Fruit fly (Drosophila melanogaster) whole organism, embryonic: ENCODE results near the gene CG6136.

Experiments
- Atf3 ChIP-seq: fragments of 200-800 bp; sonication (Bioruptor generic); optimal IDR thresholded peaks from 3 replicates; lab custom pipeline; 2016; ENCODE audit warnings: missing biosample characterization, missing genetic modification characterization
- BEAF-32 ChIP-seq: fragments of 200-800 bp; sonication (Bioruptor generic); optimal IDR thresholded peaks from 3 replicates; lab custom pipeline; 2017; ENCODE audit warnings: missing biosample characterization, missing genetic modification characterization, mild to moderate bottlenecking, moderate library complexity, missing genetic modification reagents
- Bdp1 ChIP-seq: fragments of 200-800 bp; sonication (Bioruptor generic); optimal IDR thresholded peaks from 3 replicates; lab custom pipeline; 2016; ENCODE audit warnings: missing biosample characterization, missing genetic modification characterization
- CG10209 ChIP-seq: fragments of 200-800 bp; sonication (Bioruptor generic); optimal IDR thresholded peaks from 3 replicates; lab custom pipeline; 2017; ENCODE audit warnings: missing biosample characterization, mild to moderate bottlenecking, missing genetic modification characterization, missing genetic modification reagents
- CG1024 ChIP-seq: fragments of 200-800 bp; sonication (Bioruptor generic); IDR thresholded peaks from 2 replicates; pipeline ENCODE4 v1.3.6; 2022; ENCODE audit warnings: missing biosample characterization, missing genetic modification characterization
- CG10321 ChIP-seq: fragments of 200-800 bp; sonication (Bioruptor generic); IDR thresholded peaks from 2 replicates; pipeline ENCODE4 v1.3.6; 2022; ENCODE audit warnings: missing biosample characterization, missing genetic modification characterization
- CG10565 ChIP-seq: fragments of 200-800 bp; sonication (Bioruptor generic); optimal IDR thresholded peaks from 3 replicates; lab custom pipeline; 2016; ENCODE audit warnings: missing biosample characterization, mild to moderate bottlenecking, missing genetic modification characterization
- CG12769 ChIP-seq: fragments of 200-800 bp; sonication (Bioruptor generic); optimal IDR thresholded peaks from 2 replicates; lab custom pipeline; 2019; ENCODE audit warnings: missing biosample characterization, mild to moderate bottlenecking, missing genetic modification characterization, moderate library complexity
- CG12942 ChIP-seq: fragments of 200-800 bp; sonication (Bioruptor generic); optimal IDR thresholded peaks from 3 replicates; lab custom pipeline; 2016; ENCODE audit warnings: missing biosample characterization, missing genetic modification characterization
- CG13123 ChIP-seq: fragments of 200-800 bp; sonication (Bioruptor generic); optimal IDR thresholded peaks from 2 replicates; lab custom pipeline; 2016; ENCODE audit warnings: missing biosample characterization, missing genetic modification characterization
- CG14667 ChIP-seq: fragments of 200-800 bp; sonication (Bioruptor generic); IDR thresholded peaks from 2 replicates; pipeline ENCODE4 v1.3.6; 2022; ENCODE audit warnings: missing biosample characterization, missing genetic modification characterization
- CG17802 ChIP-seq: fragments of 200-800 bp; sonication (Bioruptor generic); optimal IDR thresholded peaks from 2 replicates; lab custom pipeline; 2018; ENCODE audit warnings: missing biosample characterization, mild to moderate bottlenecking, missing genetic modification characterization, moderate library complexity
- CG2712 ChIP-seq: fragments of 200-800 bp; optimal IDR thresholded peaks from 3 replicates; lab custom pipeline; 2019; ENCODE audit warnings: missing biosample characterization, mild to moderate bottlenecking, missing genetic modification characterization, moderate library complexity
- CG31224 ChIP-seq: fragments of 200-800 bp; sonication (Bioruptor generic); IDR thresholded peaks from 2 replicates; pipeline ENCODE4 v1.3.6; 2022; ENCODE audit warnings: missing biosample characterization, missing genetic modification characterization
- CG31388 ChIP-seq: fragments of 200-800 bp; sonication (Bioruptor generic); optimal IDR thresholded peaks from 2 replicates; lab custom pipeline; 2016; ENCODE audit warnings: missing biosample characterization, missing genetic modification characterization
- CG34224 ChIP-seq: fragments of 200-800 bp; sonication (Bioruptor generic); IDR thresholded peaks from 3 replicates; pipeline ENCODE4 v1.3.6; 2022; ENCODE audit warnings: missing biosample characterization, missing genetic modification characterization; ENCODE audit not compliant: partially characterized antibody
- CG43689 ChIP-seq: fragments of 200-800 bp; sonication (Bioruptor generic); IDR thresholded peaks from 2 replicates; pipeline ENCODE4 v1.3.6; 2022; ENCODE audit warnings: missing biosample characterization, missing genetic modification characterization
- CG5953 ChIP-seq: fragments of 200-800 bp; sonication (Bioruptor generic); IDR thresholded peaks from 2 replicates; pipeline ENCODE4 v1.3.6; 2022; ENCODE audit warnings: missing biosample characterization, missing genetic modification characterization
- CG6175 ChIP-seq: fragments of 200-800 bp; sonication (Bioruptor generic); IDR thresholded peaks from 3 replicates; pipeline ENCODE4 v1.3.6; 2022; ENCODE audit warnings: missing biosample characterization, missing genetic modification characterization
- CG7745 ChIP-seq: fragments of 200-800 bp; sonication (Bioruptor generic); optimal IDR thresholded peaks from 2 replicates; lab custom pipeline; 2018; ENCODE audit warnings: missing biosample characterization, mild to moderate bottlenecking, missing genetic modification characterization, moderate library complexity
- CG7963 ChIP-seq: fragments of 200-800 bp; sonication (Bioruptor generic); IDR thresholded peaks from 3 replicates; pipeline ENCODE4 v1.3.6; 2022; ENCODE audit warnings: missing biosample characterization, missing genetic modification characterization; ENCODE audit not compliant: partially characterized antibody
- CG9609 ChIP-seq: fragments of 200-800 bp; sonication (Bioruptor generic); optimal IDR thresholded peaks from 3 replicates; lab custom pipeline; 2016; ENCODE audit warnings: missing biosample characterization, missing genetic modification characterization
- CoRest ChIP-seq: fragments of 200-800 bp; sonication (Bioruptor generic); optimal IDR thresholded peaks from 3 replicates; lab custom pipeline; 2018; ENCODE audit warnings: missing biosample characterization, mild to moderate bottlenecking, missing genetic modification characterization, moderate library complexity
- Deaf1 ChIP-seq: fragments of 200-800 bp; optimal IDR thresholded peaks from 3 replicates; lab custom pipeline; 2019; ENCODE audit warnings: missing biosample characterization, mild to moderate bottlenecking, missing genetic modification characterization, moderate library complexity
- Doc3 ChIP-seq: fragments of 200-800 bp; sonication (Bioruptor generic); IDR thresholded peaks from 3 replicates; pipeline ENCODE4 v1.3.6; 2022; ENCODE audit warnings: missing biosample characterization, missing genetic modification characterization; ENCODE audit not compliant: partially characterized antibody
- Gsc ChIP-seq: fragments of 200-800 bp; sonication (Bioruptor generic); IDR thresholded peaks from 2 replicates; pipeline ENCODE4 v1.3.6; 2022; ENCODE audit warnings: missing biosample characterization, missing genetic modification characterization
- Oaz ChIP-seq: fragments of 200-800 bp; sonication (Bioruptor generic); IDR thresholded peaks from 2 replicates; pipeline ENCODE4 v1.3.6; 2022; ENCODE audit warnings: missing biosample characterization, missing genetic modification characterization
- Optix ChIP-seq: fragments of 200-800 bp; sonication (Bioruptor generic); IDR thresholded peaks from 3 replicates; pipeline ENCODE4 v1.3.6; 2022; ENCODE audit warnings: missing biosample characterization, missing genetic modification characterization
- PHDP ChIP-seq: fragments of 200-800 bp; sonication (Bioruptor generic); optimal IDR thresholded peaks from 3 replicates; lab custom pipeline; 2018; ENCODE audit warnings: missing biosample characterization, mild to moderate bottlenecking, missing genetic modification characterization, moderate library complexity
- Ravus ChIP-seq: fragments of 200-800 bp; sonication (Bioruptor generic); IDR thresholded peaks from 2 replicates; pipeline ENCODE4 v1.3.6; 2022; ENCODE audit warnings: missing biosample characterization, missing genetic modification characterization
- aop ChIP-seq: fragments of 200-800 bp; sonication (Bioruptor generic); IDR thresholded peaks from 2 replicates; pipeline ENCODE4 v1.3.6; 2022; ENCODE audit warnings: missing biosample characterization, missing genetic modification characterization
- cato ChIP-seq: fragments of 200-800 bp; sonication (Bioruptor generic); optimal IDR thresholded peaks from 2 replicates; lab custom pipeline; 2016; ENCODE audit warnings: missing biosample characterization, missing genetic modification characterization, borderline replicate concordance
- cwo ChIP-seq: fragments of 200-800 bp; sonication (Bioruptor generic); optimal IDR thresholded peaks from 3 replicates; lab custom pipeline; 2017; ENCODE audit warnings: missing biosample characterization, missing genetic modification characterization, mild to moderate bottlenecking, moderate library complexity, missing genetic modification reagents
- dmrt99B ChIP-seq: fragments of 200-800 bp; sonication (Bioruptor generic); optimal IDR thresholded peaks from 2 replicates; lab custom pipeline; 2018; ENCODE audit warnings: missing biosample characterization, mild to moderate bottlenecking, missing genetic modification characterization, moderate library complexity
- eve ChIP-seq, 2 experiments: fragments of >200 bp; optimal IDR thresholded peaks; 2 replicates each; lab custom pipeline; 2017; ENCODE audit warnings: missing biosample characterization in 2 of 2, missing genetic modification characterization in 2 of 2
- fd102C ChIP-seq: fragments of 200-800 bp; sonication (Bioruptor generic); optimal IDR thresholded peaks from 2 replicates; lab custom pipeline; 2018; ENCODE audit warnings: missing biosample characterization, mild to moderate bottlenecking, missing genetic modification characterization, moderate library complexity
- fd64A ChIP-seq: fragments of 200-800 bp; sonication (Bioruptor generic); optimal IDR thresholded peaks from 3 replicates; lab custom pipeline; 2018; ENCODE audit warnings: missing biosample characterization, mild to moderate bottlenecking, missing genetic modification characterization
- gsb-n ChIP-seq: fragments of 200-800 bp; sonication (Bioruptor generic); optimal IDR thresholded peaks from 3 replicates; lab custom pipeline; 2018; ENCODE audit warnings: missing biosample characterization, mild to moderate bottlenecking, missing genetic modification characterization
- inv ChIP-seq: fragments of 200-800 bp; sonication (Bioruptor generic); IDR thresholded peaks from 2 replicates; pipeline ENCODE4 v1.3.6; 2022; ENCODE audit warnings: missing biosample characterization, missing genetic modification characterization; ENCODE audit not compliant: partially characterized antibody
- jumu ChIP-seq: fragments of 200-800 bp; sonication (Bioruptor generic); optimal IDR thresholded peaks from 3 replicates; lab custom pipeline; 2016; ENCODE audit warnings: missing biosample characterization, missing genetic modification characterization
- klu ChIP-seq: fragments of 200-800 bp; sonication (Bioruptor generic); IDR thresholded peaks from 2 replicates; pipeline ENCODE4 v1.3.6; 2022; ENCODE audit warnings: missing biosample characterization, missing genetic modification characterization
- kni ChIP-seq: fragments of 200-800 bp; sonication (Bioruptor generic); optimal IDR thresholded peaks from 3 replicates; lab custom pipeline; 2017; ENCODE audit warnings: mild to moderate bottlenecking, missing biosample characterization, missing genetic modification reagents, missing genetic modification characterization
- nerfin-1 ChIP-seq: fragments of 200-800 bp; sonication (Bioruptor generic); optimal IDR thresholded peaks from 3 replicates; lab custom pipeline; 2019; ENCODE audit warnings: missing biosample characterization, mild to moderate bottlenecking, missing genetic modification characterization, moderate library complexity
- psq ChIP-seq: fragments of 200-800 bp; sonication (Bioruptor generic); optimal IDR thresholded peaks from 2 replicates; lab custom pipeline; 2017; ENCODE audit warnings: missing biosample characterization, missing genetic modification characterization
- slbo ChIP-seq: fragments of 200-800 bp; sonication (Bioruptor generic); IDR thresholded peaks from 2 replicates; pipeline ENCODE4 v1.3.6; 2022; ENCODE audit warnings: missing biosample characterization, missing genetic modification characterization
- sna ChIP-seq: fragments of 200-800 bp; sonication (Bioruptor generic); IDR thresholded peaks from 2 replicates; pipeline ENCODE4 v1.3.6; 2022; ENCODE audit warnings: missing biosample characterization, missing genetic modification characterization; ENCODE audit not compliant: partially characterized antibody
- so ChIP-seq: fragments of 200-800 bp; sonication (Bioruptor generic); IDR thresholded peaks from 3 replicates; pipeline ENCODE4 v1.3.6; 2022; ENCODE audit warnings: missing biosample characterization, missing genetic modification characterization
- sob ChIP-seq: fragments of 200-800 bp; sonication (Bioruptor generic); IDR thresholded peaks from 2 replicates; pipeline ENCODE4 v1.3.6; 2022; ENCODE audit warnings: missing biosample characterization, missing genetic modification characterization
- vvl ChIP-seq: fragments of 200-800 bp; sonication (Bioruptor generic); IDR thresholded peaks from 2 replicates; pipeline ENCODE4 v1.3.6; 2022; ENCODE audit warnings: missing biosample characterization, missing genetic modification characterization
- yki ChIP-seq: fragments of >200 bp; optimal IDR thresholded peaks from 3 replicates; lab custom pipeline; 2018

Gene CG6136

dm6 chr3R:15408131-15408731 lies 36.2 kb upstream of the CG6136 start, which contains the start of gene Atx2 (continued):
- no peak for TF ChIP-seq Optix (GFP tag; lab: Robert Waterston, UW)
- TF ChIP-seq CG17802 = no peak
- TF ChIP-seq Doc3 = peak; percentile 83
- no peak for TF ChIP-seq Oaz (GFP tag; lab: Robert Waterston, UW)
- TF ChIP-seq CG14667 (GFP tag; lab: Robert Waterston, UW) = no peak
- no peak for TF ChIP-seq Ravus (GFP tag; lab: Robert Waterston, UW)
- no peak for TF ChIP-seq CG5953 (GFP tag; lab: Robert Waterston, UW)
- peak; percentile 95 for TF ChIP-seq inv (GFP tag; lab: Robert Waterston, UW)
- no peak for TF ChIP-seq CG43689 (GFP tag; lab: Robert Waterston, UW)
- no peak for TF ChIP-seq yki (lab: Kevin White, UChicago)
- TF ChIP-seq kni (GFP tag; lab: Kevin White, UChicago) = no peak
- TF ChIP-seq CG6175 (GFP tag; lab: Robert Waterston, UW) = 0 out of 3 replicates have a peak, but pooled peaks have one; percentile 16
- no peak for TF ChIP-seq cato (GFP tag; lab: Kevin White, UChicago)
- peak; percentile 56 for TF ChIP-seq CoRest
- no peak for TF ChIP-seq CG31224 (GFP tag; lab: Robert Waterston, UW)
- peak; percentile 43 for TF ChIP-seq fd64A (GFP tag; lab: Kevin White, UChicago)
- TF ChIP-seq dmrt99B (tag; lab: Kevin White, UChicago) = no peak
- TF ChIP-seq klu (GFP tag; lab: Robert Waterston, UW) = peak; percentile 60; the same call in 1 of the 2 replicates
- peak; percentile 19 for TF ChIP-seq CG12942
- no peak for TF ChIP-seq CG10565 (GFP tag; lab: Kevin White, UChicago)
- peak; percentile 60 for TF ChIP-seq vvl (GFP tag; lab: Robert Waterston, UW)
- TF ChIP-seq so (GFP tag; lab: Robert Waterston, UW) = 0 out of 3 replicates have a peak, but pooled peaks have one; percentile 9
- no peak for TF ChIP-seq CG12769
- no peak for TF ChIP-seq fd102C
- peak; percentile 53 for TF ChIP-seq CG9609 (GFP tag; lab: Kevin White, UChicago)
- TF ChIP-seq sna (GFP tag; lab: Robert Waterston, UW) = peak; percentile 92
- TF ChIP-seq eve (GFP tag; optimal IDR thresholded peaks at IDR 0.05; lab: Kevin White, UChicago) = no peak
- TF ChIP-seq CG1024 (GFP tag; lab: Robert Waterston, UW) = no peak
- TF ChIP-seq jumu (GFP tag; lab: Kevin White, UChicago) = peak; percentile 57
- no peak for TF ChIP-seq psq (GFP tag; lab: Kevin White, UChicago)
- peak; percentile 93 for TF ChIP-seq CG34224 (GFP tag; lab: Robert Waterston, UW)
- TF ChIP-seq nerfin-1 (tag; lab: Kevin White, UChicago) = peak; percentile 7
- no peak for TF ChIP-seq aop (GFP tag; lab: Robert Waterston, UW)
- TF ChIP-seq CG7745 (tag; lab: Kevin White, UChicago) = no peak
- TF ChIP-seq slbo (GFP tag; lab: Robert Waterston, UW) = peak; percentile 66
- peak; percentile 90 for TF ChIP-seq CG7963
- TF ChIP-seq Deaf1 (tag; lab: Kevin White, UChicago) = peak; percentile 55
- no peak for TF ChIP-seq CG31388
- no peak for TF ChIP-seq cwo (GFP tag; lab: Kevin White, UChicago)
- TF ChIP-seq Bdp1 (GFP tag; lab: Kevin White, UChicago) = peak; percentile 65
- TF ChIP-seq Atf3 = no peak
- TF ChIP-seq gsb-n (tag; lab: Kevin White, UChicago) = peak; percentile 30
- TF ChIP-seq CG13123 = no peak
- peak; percentile 42 for TF ChIP-seq CG2712 (tag; lab: Kevin White, UChicago)
- TF ChIP-seq Gsc (GFP tag; lab: Robert Waterston, UW) = no peak
- TF ChIP-seq CG10321 (GFP tag; lab: Robert Waterston, UW) = no peak
- peak; percentile 99 for TF ChIP-seq BEAF-32 (GFP tag; lab: Kevin White, UChicago)
- TF ChIP-seq CG10209 = peak; percentile 26
- peak; percentile 5 for TF ChIP-seq PHDP (tag; lab: Kevin White, UChicago)
- peak; percentile 57; the same call in 1 of the 2 replicates for TF ChIP-seq sob (GFP tag; lab: Robert Waterston, UW)
